Fruit fly (Drosophila melanogaster): ENCODE measurements around the gene CG13895.

CG13895 gene

DNA sequence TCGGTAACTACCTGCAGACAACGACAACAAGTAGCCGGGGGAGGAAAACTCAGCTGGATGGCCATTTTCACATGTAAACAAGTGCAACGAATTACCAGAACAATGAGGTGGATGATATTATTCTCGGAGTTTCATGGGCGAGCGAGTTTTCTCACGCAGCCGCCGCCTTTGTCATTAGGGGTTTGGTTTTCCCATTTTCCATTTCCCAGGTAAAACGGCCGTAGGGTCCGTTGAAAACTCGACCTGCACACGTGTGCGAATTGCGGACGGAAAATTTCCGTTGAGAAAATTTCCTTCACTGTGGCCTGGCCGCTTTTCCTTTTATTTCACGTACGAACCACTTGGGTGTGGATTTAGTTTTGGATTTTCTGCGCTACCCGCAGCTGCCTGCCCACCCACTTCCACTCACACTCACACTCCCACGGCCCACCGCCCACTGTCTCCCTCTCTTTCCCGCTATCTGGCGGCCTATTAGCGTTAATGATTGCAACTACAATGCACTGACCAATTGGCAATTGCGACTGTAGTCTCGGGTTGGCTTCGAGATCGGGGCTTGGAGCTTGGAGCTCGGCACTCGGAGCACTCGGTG, 45.7 kb upstream of the CG13895 start (continued):
- no peak for TF ChIP-seq Bdp1 (GFP tag; optimal IDR thresholded peaks at IDR 0.05)
- 0 out of 2 replicates have a peak, but pooled peaks have one; percentile 12 for TF ChIP-seq CG16779 (GFP tag; IDR thresholded peaks at IDR 0.05)
- no peak for TF ChIP-seq CG7372 (GFP tag; IDR thresholded peaks at IDR 0.05)
- no peak for TF ChIP-seq Stat92E (GFP tag; optimal IDR thresholded peaks at IDR 0.05)
- no peak for TF ChIP-seq repo (GFP tag; optimal IDR thresholded peaks at IDR 0.05)
- no peak for TF ChIP-seq ro (GFP tag; IDR thresholded peaks at IDR 0.05)
- no peak for TF ChIP-seq CG18476 (GFP tag; optimal IDR thresholded peaks at IDR 0.05)
- no peak for TF ChIP-seq CG12744 (GFP tag; optimal IDR thresholded peaks at IDR 0.05)
- no peak for TF ChIP-seq wor (GFP tag; IDR thresholded peaks at IDR 0.05)
- no peak for TF ChIP-seq danr (GFP tag; IDR thresholded peaks at IDR 0.05)
- TF ChIP-seq CG1832 (GFP tag; optimal IDR thresholded peaks at IDR 0.05): no peak

DNA sequence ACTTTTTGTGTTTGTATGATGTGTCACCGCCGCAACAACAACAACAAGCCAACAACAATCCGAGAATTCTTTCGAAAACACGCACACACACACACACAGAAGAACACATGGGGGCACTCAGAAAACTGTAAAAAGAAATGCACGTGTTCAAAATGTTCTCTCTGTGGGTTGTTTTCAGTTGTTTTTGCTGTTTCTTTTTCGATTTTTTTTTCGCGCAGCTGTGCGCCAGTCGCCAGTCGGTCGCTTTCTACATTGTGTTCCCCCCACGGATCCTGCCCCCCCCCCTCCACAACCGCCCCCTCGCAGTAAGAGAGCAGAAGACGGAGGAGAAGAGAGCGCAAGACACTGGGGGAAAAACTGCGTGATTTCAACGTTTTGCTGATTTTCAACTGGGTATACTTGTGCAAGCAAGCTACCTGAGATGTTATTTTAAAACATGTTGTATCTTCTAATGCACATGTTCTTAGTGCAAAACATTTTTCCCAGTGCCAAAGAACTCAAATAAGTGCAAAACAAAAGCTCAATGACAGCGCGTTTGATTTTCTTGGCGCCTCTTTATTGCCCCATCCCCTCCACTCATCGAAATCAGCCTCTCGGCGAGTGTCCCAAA, 43.6 kb upstream of the CG13895 start:
- TF ChIP-seq CG4360 (GFP tag; IDR thresholded peaks at IDR 0.05) (peak; percentile 85), salm (tag; optimal IDR thresholded peaks at IDR 0.05) (no peak), CG14014 (GFP tag; IDR thresholded peaks at IDR 0.05) (peak; percentile 42; the same call in 1 of the 2 replicates), Ets65A (GFP tag) (peak; percentile 79), CG34376 (GFP tag; optimal IDR thresholded peaks at IDR 0.05) (no peak), gfzf (GFP tag; optimal IDR thresholded peaks at IDR 0.05) (no peak), CG11504 (tag; optimal IDR thresholded peaks at IDR 0.05) (peak; percentile 47), Dip3 (GFP tag; optimal IDR thresholded peaks at IDR 0.05) (no peak), CG7556 (GFP tag; optimal IDR thresholded peaks at IDR 0.05) (peak; percentile 1), mirr (GFP tag; optimal IDR thresholded peaks at IDR 0.05) (no peak), CG8478 (optimal IDR thresholded peaks at IDR 0.05) (no peak), Xbp1 (GFP tag; optimal IDR thresholded peaks at IDR 0.05) (no peak), pnt (GFP tag; optimal IDR thresholded peaks at IDR 0.05) (no peak), E2f1 (GFP tag; IDR thresholded peaks at IDR 0.05) (peak; percentile 50), HLH54F (GFP tag; optimal IDR thresholded peaks at IDR 0.05) (no peak), CG31365 (tag; optimal IDR thresholded peaks at IDR 0.05) (no peak), CG9797 (GFP tag; optimal IDR thresholded peaks at IDR 0.05) (no peak), sc (optimal IDR thresholded peaks at IDR 0.05) (no peak), sc (GFP tag; optimal IDR thresholded peaks at IDR 0.05) (no peak), CG10147 (GFP tag; optimal IDR thresholded peaks at IDR 0.05) (no peak), Sry-δ (GFP tag; optimal IDR thresholded peaks at IDR 0.05) (no peak), C15 (GFP tag; IDR thresholded peaks at IDR 0.05) (no peak), pho (GFP tag; optimal IDR thresholded peaks at IDR 0.05) (no peak), Chrac-16 (GFP tag; optimal IDR thresholded peaks at IDR 0.05) (no peak), CG10366 (GFP tag; IDR thresholded peaks at IDR 0.05) (no peak), lmd (GFP tag; IDR thresholded peaks at IDR 0.05) (peak; percentile 77), vnd (GFP tag; IDR thresholded peaks at IDR 0.05; ENCODE audit: partially characterized antibody) (no peak), CG2120 (GFP tag; optimal IDR thresholded peaks at IDR 0.05) (peak; percentile 39), lab (GFP tag; optimal IDR thresholded peaks at IDR 0.05) (peak; percentile 41), Gsc (GFP tag; IDR thresholded peaks at IDR 0.05) (no peak), tx (GFP tag; optimal IDR thresholded peaks at IDR 0.05) (no peak), Fer3 (tag; optimal IDR thresholded peaks at IDR 0.05) (peak; percentile 38), Lim3 (GFP tag; IDR thresholded peaks at IDR 0.05) (no peak), pan (optimal IDR thresholded peaks at IDR 0.05) (no peak), pan (GFP tag; optimal IDR thresholded peaks at IDR 0.05 in 1 of 2, IDR thresholded peaks at IDR 0.05 in 1 of 2) (peak in 1 of 2 experiments; percentile 63), Dfd (GFP tag; optimal IDR thresholded peaks at IDR 0.05) (no peak), CG11696 (GFP tag; IDR thresholded peaks at IDR 0.05) (0 out of 2 replicates have a peak, but pooled peaks have one; percentile 31), tap (tag; optimal IDR thresholded peaks at IDR 0.05) (peak; percentile 17), klu (GFP tag; IDR thresholded peaks at IDR 0.05) (no peak; the same call in 1 of the 2 replicates), CG9215 (GFP tag; IDR thresholded peaks at IDR 0.05) (peak; percentile 40; the same call in 1 of the 2 replicates)

Data from whole organism, embryonic.